Worm (Caenorhabditis elegans) whole organism, young adult: ENCODE measurements around the gene shw-1.

Experiments used
- F10E7.11 ChIP-seq: sonication (generic microtip); optimal IDR thresholded peaks from 2 replicates; lab custom pipeline; 2017; ENCODE audit warnings: mild to moderate bottlenecking, missing genetic modification characterization, moderate library complexity, missing compliant biosample characterization
- bed-1 ChIP-seq: fragments of 200-800 bp; sonication (Bioruptor generic); IDR thresholded peaks from 2 replicates; pipeline ENCODE4 v1.3.6; 2022; ENCODE audit warnings: missing genetic modification reagents, missing genetic modification characterization, missing compliant biosample characterization
- dpl-1 ChIP-seq: fragments of 150-350 bp; optimal IDR thresholded peaks from 2 replicates; lab custom pipeline; 2014; ENCODE audit warnings: missing biosample characterization, missing genetic modification reagents, missing genetic modification characterization
- hlh-26 ChIP-seq: fragments of 200-800 bp; sonication (Bioruptor generic); conservative IDR thresholded peaks from 2 replicates; pipeline ENCODE4 v1.3.6; 2022; ENCODE audit warnings: missing genetic modification reagents, missing genetic modification characterization, missing compliant biosample characterization
- hrde-1 ChIP-seq: sonication (generic microtip); optimal IDR thresholded peaks from 2 replicates; lab custom pipeline; 2016; ENCODE audit warnings: missing genetic modification characterization, mild to moderate bottlenecking, missing compliant biosample characterization, moderate library complexity, missing genotype, missing genetic modification reagents, borderline replicate concordance
- let-526 ChIP-seq: fragments of 200-800 bp; sonication (Bioruptor generic); IDR thresholded peaks from 2 replicates; pipeline ENCODE4 v1.3.6; 2022; ENCODE audit warnings: missing genetic modification reagents, missing genetic modification characterization, missing compliant biosample characterization
- lsl-1 ChIP-seq: fragments of 200-800 bp; sonication (Bioruptor generic); optimal IDR thresholded peaks from 2 replicates; lab custom pipeline; 2018; ENCODE audit warnings: mild to moderate bottlenecking, missing genetic modification characterization, moderate library complexity, missing compliant biosample characterization
- rec-8 ChIP-seq, 2 experiments: sonication (generic microtip); optimal IDR thresholded peaks; 2 replicates each; lab custom pipeline; 2016; ENCODE audit warnings: mild to moderate bottlenecking in 2 of 2, missing genetic modification characterization in 2 of 2, missing genetic modification reagents in 2 of 2, missing genotype in 2 of 2, missing biosample characterization in 1 of 2, missing compliant biosample characterization in 1 of 2, moderate library complexity in 1 of 2
- ztf-3 ChIP-seq: fragments of 200-800 bp; sonication (Bioruptor generic); optimal IDR thresholded peaks from 2 replicates; lab custom pipeline; 2018; ENCODE audit warnings: mild to moderate bottlenecking, missing genetic modification characterization, missing compliant biosample characterization

DNA sequence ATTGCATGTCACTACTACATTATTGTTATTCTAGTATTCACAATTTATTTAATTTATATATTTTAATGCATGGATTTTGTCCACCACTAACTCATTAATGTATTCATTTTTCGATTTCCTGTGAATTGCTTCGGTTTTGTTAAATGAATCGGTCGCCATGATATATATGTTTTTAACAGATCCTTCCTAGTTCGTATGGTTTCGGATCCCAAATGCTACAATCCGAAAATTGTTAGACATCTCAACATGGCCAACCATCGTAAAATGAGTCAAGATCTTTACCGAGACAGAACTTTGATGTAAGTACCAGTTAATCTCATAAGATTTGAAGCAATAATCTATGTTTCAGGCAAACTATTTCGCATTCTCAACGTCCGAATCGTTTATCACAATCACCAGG is 48.2 kb downstream of the shw-1 start:
- TF ChIP-seq dpl-1 (no peak), rec-8 (tag; optimal IDR thresholded peaks at IDR 0.05; lab: Kevin White, UChicago) (no peak), hrde-1 (tag; lab: Kevin White, UChicago) (peak; percentile 29), lsl-1 (no peak), let-526 (no peak), F10E7.11 (tag; lab: Kevin White, UChicago) (no peak), ztf-3 (GFP tag; lab: Kevin White, UChicago) (no peak), bed-1 (GFP tag; lab: Robert Waterston, UW) (no peak), hlh-26 (no peak)
